Worm (Caenorhabditis elegans) whole organism, early embryonic: ENCODE measurements around the gene ani-3.
"Not testable (repeated sequence)": the region's sequence is repeated elsewhere in the genome, so short reads cannot be mapped to it uniquely, and the experiment has no call there.

Experiments
- B0310.2 ChIP-seq: sonication (generic microtip); optimal IDR thresholded peaks from 2 replicates; lab custom pipeline; 2016; ENCODE audit warnings: mild to moderate bottlenecking, missing genetic modification characterization, missing compliant biosample characterization
- aly-1 ChIP-seq: sonication (generic microtip); optimal IDR thresholded peaks from 2 replicates; lab custom pipeline; 2016; ENCODE audit warnings: missing genetic modification characterization, missing compliant biosample characterization
- ama-1 ChIP-seq: fragments of 150-350 bp; optimal IDR thresholded peaks from 2 replicates; lab custom pipeline; 2014
- ceh-13 ChIP-seq: fragments of 200-800 bp; sonication (Bioruptor generic); optimal IDR thresholded peaks from 2 replicates; lab custom pipeline; 2018; ENCODE audit warnings: mild to moderate bottlenecking, missing genetic modification characterization, missing compliant biosample characterization
- ets-7 ChIP-seq: sonication (generic microtip); optimal IDR thresholded peaks from 2 replicates; lab custom pipeline; 2016; ENCODE audit warnings: missing genotype, missing genetic modification characterization, missing compliant biosample characterization
- flt-1 ChIP-seq: fragments of 200-800 bp; sonication (Bioruptor generic); IDR thresholded peaks from 2 replicates; pipeline ENCODE4 v1.3.6; 2022; ENCODE audit warnings: missing genetic modification characterization, missing compliant biosample characterization
- hmg-4 ChIP-seq: fragments of 200-800 bp; sonication (Bioruptor generic); optimal IDR thresholded peaks from 2 replicates; lab custom pipeline; 2018; ENCODE audit warnings: mild to moderate bottlenecking, missing genetic modification characterization, missing compliant biosample characterization
- hnd-1 ChIP-seq: sonication (generic microtip); optimal IDR thresholded peaks from 2 replicates; lab custom pipeline; 2016; ENCODE audit warnings: missing genetic modification characterization, missing compliant biosample characterization
- pes-1 ChIP-seq: fragments of 200-800 bp; sonication (Bioruptor generic); IDR thresholded peaks from 2 replicates; pipeline ENCODE4 v1.3.6; 2022; ENCODE audit warnings: missing genetic modification reagents, missing genetic modification characterization, missing compliant biosample characterization

ce11 chrV:19711646-19712045 lies 14.1 kb downstream of the ani-3 start, which contains the start of gene Y43F8C.23:
- TF ChIP-seq hnd-1 (tag; lab: Kevin White, UChicago); ceh-13 (GFP tag; lab: Kevin White, UChicago); ama-1 (lab: Kevin White, UChicago); flt-1; B0310.2 (tag; lab: Kevin White, UChicago); pes-1; aly-1 (tag; lab: Kevin White, UChicago); ets-7 (tag; lab: Kevin White, UChicago); hmg-4 (GFP tag; lab: Kevin White, UChicago): not testable (repeated sequence)
